Fruit fly (Drosophila melanogaster): ENCODE data around the gene CG6565.

- no peak for TF ChIP-seq D1 (tag; optimal IDR thresholded peaks at IDR 0.05)
- no peak for TF ChIP-seq CG8301 (tag; optimal IDR thresholded peaks at IDR 0.05)
- TF ChIP-seq CG14655 (GFP tag; optimal IDR thresholded peaks at IDR 0.05): no peak
- no peak for TF ChIP-seq CG15710 (tag; optimal IDR thresholded peaks at IDR 0.05)
- TF ChIP-seq CG32121 (GFP tag; IDR thresholded peaks at IDR 0.05): no peak
- no peak for TF ChIP-seq rn (GFP tag; IDR thresholded peaks at IDR 0.05)
Observed at dm6 chr2L:13398614-13399161, 24.9 kb downstream of the CG6565 start, which contains the start of the genes CG10859 and CG7110.
